Worm (Caenorhabditis elegans) whole organism, late embryonic: ENCODE measurements around the gene gmeb-2.

Experiments used
- C08G9.2 ChIP-seq: sonication (generic microtip); optimal IDR thresholded peaks from 2 replicates; lab custom pipeline; 2016; ENCODE audit warnings: mild to moderate bottlenecking, missing genetic modification characterization, moderate library complexity, missing compliant biosample characterization
- C38D4.7 ChIP-seq: fragments of 200-800 bp; sonication (Bioruptor generic); optimal IDR thresholded peaks from 2 replicates; lab custom pipeline; 2018; ENCODE audit warnings: mild to moderate bottlenecking, missing genetic modification characterization, moderate library complexity, missing compliant biosample characterization
- K02D7.2 ChIP-seq: sonication (generic microtip); optimal IDR thresholded peaks from 2 replicates; lab custom pipeline; 2017; ENCODE audit warnings: mild to moderate bottlenecking, missing genetic modification characterization, missing compliant biosample characterization
- T23F11.4 ChIP-seq: fragments of 200-800 bp; sonication (Bioruptor generic); optimal IDR thresholded peaks from 2 replicates; lab custom pipeline; 2018; ENCODE audit warnings: mild to moderate bottlenecking, missing genetic modification characterization, missing compliant biosample characterization
- ahr-1 ChIP-seq: sonication (generic microtip); optimal IDR thresholded peaks from 2 replicates; lab custom pipeline; 2016; ENCODE audit warnings: missing genetic modification characterization, missing compliant biosample characterization
- ama-1 ChIP-seq: fragments of 150-350 bp; optimal IDR thresholded peaks from 2 replicates; lab custom pipeline; 2014
- ceh-19 ChIP-seq: fragments of 200-800 bp; sonication (Bioruptor generic); optimal IDR thresholded peaks from 2 replicates; lab custom pipeline; 2018; ENCODE audit warnings: mild to moderate bottlenecking, missing genetic modification characterization, missing compliant biosample characterization
- ceh-2 ChIP-seq: sonication (generic microtip); optimal IDR thresholded peaks from 2 replicates; lab custom pipeline; 2016; ENCODE audit warnings: missing genotype, missing genetic modification characterization, missing compliant biosample characterization
- ceh-24 ChIP-seq: sonication (generic microtip); optimal IDR thresholded peaks from 2 replicates; lab custom pipeline; 2016; ENCODE audit warnings: mild to moderate bottlenecking, missing genetic modification characterization, missing compliant biosample characterization
- ceh-34 ChIP-seq: sonication (generic microtip); optimal IDR thresholded peaks from 2 replicates; lab custom pipeline; 2016; ENCODE audit warnings: mild to moderate bottlenecking, missing genetic modification characterization, missing compliant biosample characterization
- ceh-45 ChIP-seq: fragments of 200-800 bp; sonication (Bioruptor generic); IDR thresholded peaks from 2 replicates; pipeline ENCODE4 v1.3.6; 2022; ENCODE audit warnings: missing genetic modification reagents, missing genetic modification characterization, missing compliant biosample characterization
- ceh-48 ChIP-seq: sonication (generic microtip); optimal IDR thresholded peaks from 2 replicates; lab custom pipeline; 2016; ENCODE audit warnings: missing genetic modification characterization, inconsistent platforms, missing compliant biosample characterization
- ceh-6 ChIP-seq: fragments of 200-800 bp; sonication (Bioruptor generic); optimal IDR thresholded peaks from 2 replicates; lab custom pipeline; 2018; ENCODE audit warnings: mild to moderate bottlenecking, missing genetic modification characterization, missing compliant biosample characterization
- ceh-9 ChIP-seq: sonication (generic microtip); optimal IDR thresholded peaks from 2 replicates; lab custom pipeline; 2016; ENCODE audit warnings: mild to moderate bottlenecking, missing genetic modification characterization, inconsistent platforms, missing compliant biosample characterization
- che-1 ChIP-seq: sonication (generic microtip); optimal IDR thresholded peaks from 2 replicates; lab custom pipeline; 2016; ENCODE audit warnings: mild to moderate bottlenecking, missing genetic modification characterization, missing compliant biosample characterization
- dmd-4 ChIP-seq: sonication (generic microtip); optimal IDR thresholded peaks from 2 replicates; lab custom pipeline; 2016; ENCODE audit warnings: borderline replicate concordance, missing genetic modification characterization, missing compliant biosample characterization
- elt-2 ChIP-seq: sonication (generic microtip); optimal IDR thresholded peaks from 2 replicates; lab custom pipeline; 2016; ENCODE audit warnings: missing genetic modification reagents, missing genetic modification characterization, missing compliant biosample characterization
- elt-4 ChIP-seq: sonication (generic microtip); optimal IDR thresholded peaks from 2 replicates; lab custom pipeline; 2016; ENCODE audit warnings: missing genetic modification characterization, missing compliant biosample characterization
- eyg-1 ChIP-seq: sonication (generic microtip); optimal IDR thresholded peaks from 2 replicates; lab custom pipeline; 2016; ENCODE audit warnings: missing genotype, missing genetic modification characterization, missing compliant biosample characterization
- fkh-6 ChIP-seq: sonication (generic microtip); optimal IDR thresholded peaks from 2 replicates; lab custom pipeline; 2016; ENCODE audit warnings: missing genetic modification characterization, missing compliant biosample characterization
- gmeb-2 ChIP-seq: sonication (generic microtip); optimal IDR thresholded peaks from 2 replicates; lab custom pipeline; 2016; ENCODE audit warnings: missing genetic modification characterization, inconsistent platforms, missing compliant biosample characterization
- hlh-13 ChIP-seq: fragments of 200-800 bp; sonication (Bioruptor generic); optimal IDR thresholded peaks from 2 replicates; lab custom pipeline; 2018; ENCODE audit warnings: mild to moderate bottlenecking, missing genetic modification characterization, missing compliant biosample characterization
- hlh-15 ChIP-seq: sonication (generic microtip); optimal IDR thresholded peaks from 2 replicates; lab custom pipeline; 2016; ENCODE audit warnings: missing genetic modification characterization, missing compliant biosample characterization
- hlh-30 ChIP-seq: sonication (generic microtip); optimal IDR thresholded peaks from 2 replicates; lab custom pipeline; 2017; ENCODE audit warnings: antibody characterized with exemption, missing genetic modification characterization, missing compliant biosample characterization; ENCODE audit not compliant: insufficient read depth
- lim-6 ChIP-seq: sonication (generic microtip); optimal IDR thresholded peaks from 2 replicates; lab custom pipeline; 2016; ENCODE audit warnings: missing genetic modification characterization, missing compliant biosample characterization
- lin-11 ChIP-seq: fragments of 200-800 bp; sonication (Bioruptor generic); optimal IDR thresholded peaks from 2 replicates; lab custom pipeline; 2018; ENCODE audit warnings: mild to moderate bottlenecking, missing genetic modification characterization, missing compliant biosample characterization
- nfya-1 ChIP-seq: sonication (generic microtip); optimal IDR thresholded peaks from 2 replicates; lab custom pipeline; 2017; ENCODE audit warnings: missing genetic modification characterization, mild to moderate bottlenecking, missing compliant biosample characterization, antibody characterized with exemption, moderate library complexity
- nhr-232 ChIP-seq: sonication (generic microtip); optimal IDR thresholded peaks from 2 replicates; lab custom pipeline; 2016; ENCODE audit warnings: missing genetic modification characterization, missing compliant biosample characterization
- npax-4 ChIP-seq: sonication (generic microtip); optimal IDR thresholded peaks from 2 replicates; lab custom pipeline; 2016; ENCODE audit warnings: missing genetic modification characterization, missing compliant biosample characterization
- odd-2 ChIP-seq: sonication (generic microtip); optimal IDR thresholded peaks from 2 replicates; lab custom pipeline; 2017; ENCODE audit warnings: antibody characterized with exemption, mild to moderate bottlenecking, missing genetic modification characterization, missing compliant biosample characterization
- pha-2 ChIP-seq: sonication (generic microtip); optimal IDR thresholded peaks from 2 replicates; lab custom pipeline; 2017; ENCODE audit warnings: mild to moderate bottlenecking, missing genetic modification characterization, missing compliant biosample characterization
- pha-4 ChIP-seq: fragments of 150-350 bp; optimal IDR thresholded peaks from 2 replicates; lab custom pipeline; 2018; ENCODE audit warnings: missing biosample characterization, missing genetic modification reagents, missing genetic modification characterization
- pqm-1 ChIP-seq: sonication (generic microtip); optimal IDR thresholded peaks from 2 replicates; lab custom pipeline; 2016; ENCODE audit warnings: missing genetic modification characterization, missing compliant biosample characterization
- ref-2 ChIP-seq: sonication (generic microtip); optimal IDR thresholded peaks from 2 replicates; lab custom pipeline; 2016; ENCODE audit warnings: missing genetic modification characterization, missing compliant biosample characterization
- syd-9 ChIP-seq: sonication (generic microtip); optimal IDR thresholded peaks from 2 replicates; lab custom pipeline; 2016; ENCODE audit warnings: mild to moderate bottlenecking, missing genetic modification characterization, moderate library complexity, missing compliant biosample characterization
- tbx-2 ChIP-seq: sonication (generic microtip); optimal IDR thresholded peaks from 2 replicates; lab custom pipeline; 2016; ENCODE audit warnings: missing genetic modification characterization, missing compliant biosample characterization
- tbx-7 ChIP-seq: sonication (generic microtip); optimal IDR thresholded peaks from 2 replicates; lab custom pipeline; 2016; ENCODE audit warnings: missing genotype, missing genetic modification characterization, missing compliant biosample characterization
- unc-3 ChIP-seq, 2 experiments: fragments of 200-800 bp in 1 of 2; sonication (Bioruptor generic) in 1 of 2; sonication (generic microtip) in 1 of 2; conservative IDR thresholded peaks in 1 of 2; optimal IDR thresholded peaks in 1 of 2; 2 replicates each; pipeline versions ENCODE4 v1.3.6 to Lab custom; 2016 to 2022; ENCODE audit warnings: missing compliant biosample characterization in 2 of 2, missing genetic modification characterization in 2 of 2, missing genetic modification reagents in 1 of 2
- unc-42 ChIP-seq: sonication (generic microtip); optimal IDR thresholded peaks from 2 replicates; lab custom pipeline; 2016; ENCODE audit warnings: missing genotype, missing genetic modification characterization, missing compliant biosample characterization
- unc-86 ChIP-seq: sonication (generic microtip); optimal IDR thresholded peaks from 2 replicates; lab custom pipeline; 2016; ENCODE audit warnings: missing genetic modification characterization, missing compliant biosample characterization
- ztf-16 ChIP-seq: sonication (generic microtip); optimal IDR thresholded peaks from 2 replicates; lab custom pipeline; 2017; ENCODE audit warnings: missing genetic modification characterization, missing compliant biosample characterization

The gmeb-2 gene

DNA sequence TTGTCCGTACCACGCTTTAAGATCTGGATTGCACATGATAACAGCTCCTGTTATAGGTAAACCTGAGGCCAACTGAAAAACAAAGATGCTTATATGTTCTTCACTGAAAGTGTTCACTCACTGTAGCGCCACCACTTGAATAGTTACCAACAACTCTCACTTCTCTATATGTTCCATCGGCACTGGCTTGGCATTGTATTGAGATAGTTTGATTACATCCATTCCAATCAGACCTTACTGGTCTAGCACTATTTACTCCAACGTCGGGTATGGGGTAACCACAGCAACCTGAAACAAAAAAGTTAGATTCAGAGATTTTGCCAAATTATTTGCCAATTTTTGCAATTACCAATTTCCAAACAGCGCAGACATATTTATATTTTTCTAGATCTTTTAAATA is 36.9 kb downstream of the gmeb-2 start:
- TF ChIP-seq lim-6, result no peak
- TF ChIP-seq pha-4, result no peak
- TF ChIP-seq ceh-34 (tag; lab: Kevin White, UChicago), result no peak
- no peak for TF ChIP-seq C38D4.7 (GFP tag; lab: Kevin White, UChicago)
- no peak for TF ChIP-seq elt-2
- TF ChIP-seq hlh-13 (GFP tag; lab: Kevin White, UChicago), result no peak
- TF ChIP-seq elt-4 (tag; lab: Kevin White, UChicago), result no peak
- TF ChIP-seq npax-4 (tag; lab: Kevin White, UChicago), result no peak
- TF ChIP-seq che-1, result no peak
- no peak for TF ChIP-seq pqm-1 (tag; lab: Kevin White, UChicago)
- TF ChIP-seq pha-2 (tag; lab: Kevin White, UChicago), result no peak

DNA sequence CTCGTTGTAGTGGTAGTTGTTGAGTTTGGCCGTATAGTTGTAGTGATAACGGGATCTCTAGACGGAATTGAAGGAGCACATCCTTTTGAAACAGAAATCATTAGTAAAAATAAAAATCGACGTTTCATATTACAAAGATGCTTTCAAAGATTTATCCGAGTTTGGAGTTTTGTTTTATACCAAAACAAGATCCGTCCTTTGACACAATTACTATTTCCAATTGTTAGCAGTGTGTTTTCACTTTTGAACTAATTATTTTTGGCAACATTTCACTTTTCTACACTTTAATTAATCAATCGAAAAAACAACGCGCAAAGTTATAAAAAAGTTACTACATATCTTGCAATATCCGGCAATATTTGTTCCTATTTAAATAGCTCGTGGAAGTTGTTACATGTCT is 38.1 kb downstream of the gmeb-2 start, which contains the start of the genes F31B9.4 and F31B9.2:
Gene F31B9.4, minus strand, starts transcription at position 101 of the 400 bp plus-strand sequence.
Gene F31B9.2, plus strand, starts transcription at position 368 of the 400 bp plus-strand sequence.
- TF ChIP-seq odd-2 (tag; lab: Kevin White, UChicago), result no peak
- no peak for TF ChIP-seq ceh-48 (tag; lab: Kevin White, UChicago)
- TF ChIP-seq pha-2 (tag; lab: Kevin White, UChicago), result no peak
- no peak for TF ChIP-seq hlh-30 (tag; lab: Kevin White, UChicago)
- TF ChIP-seq unc-42 (tag; lab: Kevin White, UChicago), result no peak
- TF ChIP-seq ceh-24 (tag; lab: Kevin White, UChicago), result no peak
- TF ChIP-seq ceh-9 (tag; lab: Kevin White, UChicago), result no peak
- no peak for TF ChIP-seq tbx-7 (tag; lab: Kevin White, UChicago)
- TF ChIP-seq hlh-15, result no peak
- no peak for TF ChIP-seq unc-86
- no peak for TF ChIP-seq ceh-19 (GFP tag; lab: Kevin White, UChicago)
- TF ChIP-seq C38D4.7 (GFP tag; lab: Kevin White, UChicago), result no peak
- no peak for TF ChIP-seq eyg-1 (tag; lab: Kevin White, UChicago)
- TF ChIP-seq fkh-6, result no peak
- no peak for TF ChIP-seq unc-3 (GFP tag; conservative IDR thresholded peaks at IDR 0.05; lab: Robert Waterston, UW)
- no peak for TF ChIP-seq unc-3 (tag; optimal IDR thresholded peaks at IDR 0.05; lab: Kevin White, UChicago)
- no peak for TF ChIP-seq tbx-2 (tag; lab: Kevin White, UChicago)
- no peak for TF ChIP-seq gmeb-2 (tag; lab: Kevin White, UChicago)
- TF ChIP-seq ceh-45 (GFP tag; lab: Robert Waterston, UW), result no peak
- TF ChIP-seq ama-1 (lab: Kevin White, UChicago), result no peak
- TF ChIP-seq syd-9, result no peak

DNA sequence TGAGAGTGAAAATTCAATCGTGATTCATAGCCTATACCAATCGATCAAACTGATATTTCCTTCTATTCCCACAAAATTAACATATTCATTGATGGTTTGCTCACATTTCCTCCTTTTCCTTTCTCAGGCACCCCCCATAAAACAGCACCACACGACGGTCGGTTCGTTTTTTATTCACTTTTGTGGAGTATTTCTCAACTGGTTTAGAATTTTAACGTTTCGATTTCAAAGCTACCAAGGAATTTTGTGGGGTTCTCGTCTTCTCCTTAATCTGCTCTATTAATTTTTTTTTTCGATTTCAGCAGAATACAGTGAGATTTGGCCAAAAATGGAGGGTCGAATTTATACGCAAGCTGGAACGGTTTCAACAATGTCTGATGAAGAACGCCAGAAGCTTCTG is 40.5 kb downstream of the gmeb-2 start, which contains the start of gene F31B9.7:
Gene F31B9.7, plus strand, starts transcription at position 301 of the 400 bp plus-strand sequence.
- TF ChIP-seq ref-2, result no peak
- no peak for TF ChIP-seq K02D7.2

DNA sequence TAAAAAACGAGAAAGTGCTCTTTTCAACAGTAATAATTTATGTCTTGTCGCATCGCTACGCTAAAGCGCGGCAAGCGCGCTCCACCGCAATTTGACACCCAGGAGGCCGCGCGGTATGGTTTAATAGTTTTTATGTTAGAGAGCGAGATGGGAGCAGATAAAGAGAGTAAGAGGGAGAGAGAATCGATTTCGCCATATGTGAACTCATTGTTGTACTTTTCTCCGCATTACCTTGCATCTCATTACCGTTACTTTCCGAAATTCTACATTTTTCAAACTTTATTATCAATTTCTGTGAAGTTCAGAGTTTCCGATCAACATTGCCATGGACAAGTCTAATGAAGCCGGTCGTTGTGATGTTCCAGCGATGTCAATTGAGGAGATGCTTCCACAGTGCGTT is 44.6 kb downstream of the gmeb-2 start, which contains the start of gene F31B9.3:
Gene F31B9.3, plus strand, starts transcription at position 301 of the 400 bp plus-strand sequence.
- TF ChIP-seq C08G9.2 (tag; lab: Kevin White, UChicago), result no peak
- no peak for TF ChIP-seq nfya-1 (tag; lab: Kevin White, UChicago)
- TF ChIP-seq ceh-48 (tag; lab: Kevin White, UChicago), result no peak
- TF ChIP-seq hlh-30 (tag; lab: Kevin White, UChicago), result no peak
- no peak for TF ChIP-seq lin-11 (tag; lab: Kevin White, UChicago)
- TF ChIP-seq pha-2 (tag; lab: Kevin White, UChicago), result no peak
- no peak for TF ChIP-seq nhr-232 (tag; lab: Kevin White, UChicago)
- no peak for TF ChIP-seq ceh-6 (GFP tag; lab: Kevin White, UChicago)
- TF ChIP-seq T23F11.4 (GFP tag; lab: Kevin White, UChicago), result no peak
- TF ChIP-seq ztf-16 (tag; lab: Kevin White, UChicago), result no peak
- no peak for TF ChIP-seq ceh-45 (GFP tag; lab: Robert Waterston, UW)
- TF ChIP-seq ceh-2 (tag; lab: Kevin White, UChicago), result no peak
- TF ChIP-seq ahr-1 (tag; lab: Kevin White, UChicago), result no peak
- no peak for TF ChIP-seq dmd-4
- no peak for TF ChIP-seq pqm-1 (tag; lab: Kevin White, UChicago)
